Worm (Caenorhabditis elegans) whole organism, L1 larva: Measurements from ENCODE around the gene pac-1.

Experiments
- fos-1 ChIP-seq: fragments of 150-350 bp; optimal IDR thresholded peaks from 2 replicates; lab custom pipeline; 2014; ENCODE audit warnings: missing biosample characterization, missing genetic modification characterization
- nhr-11 ChIP-seq: fragments of 150-350 bp; optimal IDR thresholded peaks from 2 replicates; lab custom pipeline; 2014; ENCODE audit warnings: missing biosample characterization, missing genetic modification characterization
- nhr-12 ChIP-seq: sonication (generic microtip); optimal IDR thresholded peaks from 2 replicates; lab custom pipeline; 2017; ENCODE audit warnings: missing biosample characterization, missing genetic modification characterization
- nhr-237 ChIP-seq: fragments of 150-350 bp; optimal IDR thresholded peaks from 2 replicates; lab custom pipeline; 2014; ENCODE audit warnings: missing biosample characterization, missing genetic modification characterization

DNA sequence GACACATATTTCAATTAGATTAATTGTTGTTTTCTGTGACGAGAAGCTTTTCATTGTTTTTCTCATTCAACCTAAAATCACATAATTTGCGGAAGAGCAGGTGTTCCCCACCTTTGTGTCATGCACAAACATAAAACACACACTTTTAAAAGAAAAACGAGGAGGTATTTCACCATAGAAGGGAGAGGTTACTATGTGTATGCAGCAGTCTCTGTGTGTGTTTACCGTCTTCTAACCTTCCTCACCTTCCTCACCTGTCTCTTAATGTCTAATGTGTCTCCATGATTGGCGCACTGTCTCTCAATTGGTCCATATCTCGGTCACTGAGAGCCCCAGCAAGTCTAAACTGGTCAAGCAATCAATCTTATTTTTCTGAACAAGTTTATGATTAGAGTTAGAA, 11.5 kb downstream of the pac-1 start:
- TF ChIP-seq nhr-11 (tag; lab: Kevin White, UChicago) = no peak
- no peak for TF ChIP-seq fos-1 (tag; lab: Kevin White, UChicago)
- no peak for TF ChIP-seq nhr-12 (tag; lab: Kevin White, UChicago)
- no peak for TF ChIP-seq nhr-237 (tag; lab: Kevin White, UChicago)
